Worm (Caenorhabditis elegans): ENCODE results near the gene fbxb-83.
A peak's percentile ranks its signal among the peaks of the same experiment; 100 is the strongest.

fbxb-83 gene

DNA sequence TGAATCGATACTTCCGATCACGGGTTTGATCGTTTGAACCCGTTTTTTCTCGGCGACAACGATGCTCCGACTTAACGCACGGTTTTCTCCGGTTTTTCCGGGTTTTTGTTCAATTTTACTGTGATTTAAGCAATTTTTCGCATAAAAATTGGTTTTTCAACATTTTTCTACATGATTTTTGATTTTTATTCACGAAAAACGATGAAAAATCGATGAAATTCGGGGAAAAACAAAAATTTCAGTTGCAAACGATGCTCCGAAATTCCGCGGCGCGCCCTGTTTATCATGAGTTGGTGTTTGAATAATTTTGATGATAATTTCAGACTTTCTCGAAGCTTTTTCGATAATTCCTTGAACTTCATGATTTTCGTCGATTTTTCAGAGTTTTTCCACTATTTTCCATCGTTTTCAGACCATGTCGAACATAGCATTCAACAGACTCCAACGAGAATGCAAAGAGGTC is 43.4 kb upstream of the fbxb-83 start, which contains the start of gene ubc-20 (continued):
- TF ChIP-seq ceh-63 (GFP tag; optimal IDR thresholded peaks at IDR 0.05): no peak
- TF ChIP-seq efl-1 (optimal IDR thresholded peaks at IDR 0.05): peak; percentile 12 to 39
- TF ChIP-seq efl-1 (GFP tag; optimal IDR thresholded peaks at IDR 0.05 in 1 of 2): peak; percentile 20 to 34
- peak; percentile 22 for TF ChIP-seq C16A3.4 (tag; optimal IDR thresholded peaks at IDR 0.05)
- no peak for TF ChIP-seq C34B4.2 (tag; optimal IDR thresholded peaks at IDR 0.05)
- TF ChIP-seq tbx-2 (tag; optimal IDR thresholded peaks at IDR 0.05): peak; percentile 22
- no peak for TF ChIP-seq mab-9 (GFP tag; IDR thresholded peaks at IDR 0.05)
- no peak for TF ChIP-seq ceh-8 (GFP tag; optimal IDR thresholded peaks at IDR 0.05)
- peak; percentile 12 for TF ChIP-seq blmp-1 (tag; optimal IDR thresholded peaks at IDR 0.05)
- TF ChIP-seq skn-1 (tag; optimal IDR thresholded peaks at IDR 0.05): peak; percentile 74
- no peak for TF ChIP-seq vab-15 (tag; optimal IDR thresholded peaks at IDR 0.05)
- no peak for TF ChIP-seq zip-4 (GFP tag; optimal IDR thresholded peaks at IDR 0.05)
- peak; percentile 38 for TF ChIP-seq irx-1 (tag; optimal IDR thresholded peaks at IDR 0.05)
- peak; percentile 39 for TF ChIP-seq nhr-47 (tag; optimal IDR thresholded peaks at IDR 0.05)

DNA sequence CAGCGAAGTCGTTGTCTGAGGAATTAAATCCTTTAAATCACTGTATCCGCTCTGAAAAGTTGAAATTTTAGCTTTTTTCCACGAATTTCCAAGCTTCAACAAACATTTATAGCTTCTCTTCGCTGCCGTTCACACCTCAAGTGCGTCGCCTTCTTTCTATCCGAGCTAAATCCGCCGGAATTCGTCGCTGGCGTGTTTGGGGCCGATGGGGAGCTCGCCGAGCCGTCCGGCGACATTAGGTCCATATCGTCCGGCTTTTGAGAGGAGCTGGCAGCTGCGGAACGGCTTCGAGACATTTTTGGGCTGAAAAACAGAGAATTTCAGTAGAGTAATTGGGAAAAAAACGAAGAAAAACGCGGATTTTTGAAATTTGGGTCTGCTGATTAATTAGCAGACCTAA is 42.8 kb upstream of the fbxb-83 start, which contains the start of gene mxl-2:
TSS of gene mxl-2 (minus strand) at position 303 of the 400 bp plus-strand sequence.
- TF ChIP-seq fkh-8 (tag; optimal IDR thresholded peaks at IDR 0.05) (no peak), dpl-1 (GFP tag; optimal IDR thresholded peaks at IDR 0.05) (no peak), efl-1 (optimal IDR thresholded peaks at IDR 0.05) (no peak), efl-1 (GFP tag; optimal IDR thresholded peaks at IDR 0.05 in 1 of 2) (peak in 1 of 2 experiments; percentile 22)

DNA sequence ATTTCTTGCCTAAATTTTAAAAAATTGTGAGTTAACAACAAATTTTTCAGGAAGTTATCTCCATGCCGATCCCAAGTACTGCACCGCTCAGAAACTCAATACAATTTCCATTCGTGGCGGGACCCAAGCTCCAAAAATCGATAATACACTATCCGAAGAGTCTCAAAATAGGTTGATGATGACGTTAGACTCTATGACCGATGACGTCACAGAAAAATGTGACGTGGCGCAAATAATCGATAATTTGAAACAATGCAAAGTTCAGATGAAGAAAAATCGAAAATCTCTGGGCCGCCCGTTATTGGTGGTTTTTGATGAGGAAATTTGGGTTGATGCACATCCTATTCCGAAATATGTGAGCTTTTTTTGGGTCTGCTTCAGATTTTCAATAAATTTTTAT is 39.3 kb upstream of the fbxb-83 start:
- TF ChIP-seq zag-1 (tag; optimal IDR thresholded peaks at IDR 0.05) (no peak), efl-1 (optimal IDR thresholded peaks at IDR 0.05) (no peak), efl-1 (GFP tag; optimal IDR thresholded peaks at IDR 0.05 in 1 of 2) (peak in 1 of 2 experiments; percentile 64)

DNA sequence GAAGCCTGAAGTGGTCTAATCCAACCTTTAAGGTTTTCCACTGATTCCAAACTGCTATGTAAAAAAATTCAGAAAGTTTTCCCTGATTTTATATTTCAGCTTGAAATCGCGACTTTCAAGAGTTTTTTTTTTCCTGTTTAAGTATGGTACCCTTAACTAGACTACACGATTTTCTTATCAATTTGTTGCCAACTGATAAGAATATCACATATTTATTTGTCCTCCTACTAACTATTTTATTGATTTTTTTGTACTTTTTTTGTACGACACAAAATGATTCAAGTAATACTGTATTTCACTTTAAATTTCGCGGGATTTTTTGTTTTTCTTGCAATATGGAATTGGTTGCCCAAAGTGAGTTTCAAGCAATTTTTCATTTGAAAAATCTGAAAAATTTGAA is 38.1 kb upstream of the fbxb-83 start:
- TF ChIP-seq tlp-1 (tag; optimal IDR thresholded peaks at IDR 0.05) (no peak), pqm-1 (tag; optimal IDR thresholded peaks at IDR 0.05) (no peak), mdl-1 (tag; optimal IDR thresholded peaks at IDR 0.05) (no peak), elt-2 (tag; optimal IDR thresholded peaks at IDR 0.05) (peak; percentile 39)

DNA sequence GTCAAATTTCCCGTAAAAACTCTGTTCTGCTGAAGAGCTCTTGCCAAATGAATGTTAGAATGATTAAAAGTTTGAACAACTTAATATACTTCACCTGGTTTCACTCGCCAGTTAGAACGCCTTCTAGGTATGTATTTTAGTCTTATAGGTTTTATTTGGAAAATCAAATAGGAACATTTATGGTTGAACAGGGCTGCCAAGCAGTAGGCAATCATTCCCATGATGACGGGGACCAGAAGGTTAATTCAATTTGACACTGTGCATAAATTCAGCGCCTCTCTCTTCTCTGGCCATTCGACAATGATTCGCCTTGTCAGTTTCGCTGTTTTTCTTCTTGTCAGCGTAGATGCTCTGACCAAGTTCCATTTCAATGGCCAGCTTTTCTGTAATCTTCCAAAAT is 37.1 kb upstream of the fbxb-83 start, which contains the start of gene F40G9.15:
TSS of gene F40G9.15 (plus strand) at position 301 of the 400 bp plus-strand sequence.
- no peak for TF ChIP-seq unc-130 (tag; optimal IDR thresholded peaks at IDR 0.05)
- TF ChIP-seq mdl-1 (tag; optimal IDR thresholded peaks at IDR 0.05): no peak
- TF ChIP-seq nhr-71 (tag; optimal IDR thresholded peaks at IDR 0.05): no peak
- no peak for TF ChIP-seq elt-2 (tag; optimal IDR thresholded peaks at IDR 0.05)
- TF ChIP-seq dpl-1 (GFP tag; optimal IDR thresholded peaks at IDR 0.05): no peak
- TF ChIP-seq xbp-1 (tag; optimal IDR thresholded peaks at IDR 0.05): no peak
- no peak for TF ChIP-seq nhr-85 (tag)
- TF ChIP-seq unc-86 (tag; optimal IDR thresholded peaks at IDR 0.05): no peak
- TF ChIP-seq grh-1 (GFP tag; IDR thresholded peaks at IDR 0.05): no peak
- no peak for TF ChIP-seq sptf-1 (tag; optimal IDR thresholded peaks at IDR 0.05)

DNA sequence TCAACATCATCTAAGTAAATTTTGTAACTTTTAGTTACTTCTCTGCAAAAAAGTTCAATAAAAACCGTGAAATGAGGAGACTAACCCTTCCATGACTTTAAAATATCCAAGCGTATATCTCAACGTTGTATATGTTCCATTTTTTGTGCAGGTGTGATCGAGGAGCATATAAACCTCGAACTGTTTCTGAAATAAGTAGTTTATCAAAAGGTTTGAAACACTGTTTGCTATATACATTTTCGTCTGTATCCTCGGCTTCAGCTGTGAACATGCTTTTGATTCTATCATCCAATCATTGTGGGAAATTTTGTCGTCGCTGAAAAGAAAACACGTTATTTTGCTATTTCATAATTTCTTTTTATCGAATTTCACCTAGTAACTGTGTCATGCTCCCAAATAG is 36.0 kb upstream of the fbxb-83 start, which contains the start of gene F40G9.5:
TSS of gene F40G9.5 (plus strand) at position 301 of the 400 bp plus-strand sequence.
- TF ChIP-seq efl-1 (optimal IDR thresholded peaks at IDR 0.05): no peak
- no peak for TF ChIP-seq efl-1 (GFP tag; optimal IDR thresholded peaks at IDR 0.05 in 1 of 2)
- TF ChIP-seq ceh-82 (tag; optimal IDR thresholded peaks at IDR 0.05): no peak
- no peak for TF ChIP-seq ztf-4 (tag; optimal IDR thresholded peaks at IDR 0.05)
- no peak for TF ChIP-seq nhr-19 (GFP tag; conservative IDR thresholded peaks at IDR 0.05)
- TF ChIP-seq lin-14 (GFP tag; optimal IDR thresholded peaks at IDR 0.05): no peak
- no peak for TF ChIP-seq grh-1 (GFP tag; IDR thresholded peaks at IDR 0.05)
- no peak for TF ChIP-seq unc-30 (tag; optimal IDR thresholded peaks at IDR 0.05)
- TF ChIP-seq ceh-63 (GFP tag; optimal IDR thresholded peaks at IDR 0.05): no peak
